Worm (Caenorhabditis elegans) whole organism, young adult: ENCODE results near the gene unc-61.

ENCODE experiments used
- B0019.2 ChIP-seq: fragments of 200-800 bp; sonication (Bioruptor generic); conservative IDR thresholded peaks from 2 replicates; pipeline ENCODE4 v1.3.6; 2022; ENCODE audit warnings: missing genetic modification reagents, missing genetic modification characterization, missing compliant biosample characterization
- B0336.3 ChIP-seq: fragments of 200-800 bp; sonication (Bioruptor generic); IDR thresholded peaks from 2 replicates; pipeline ENCODE4 v1.3.6; 2022; ENCODE audit warnings: missing genetic modification characterization, missing compliant biosample characterization
- C17E4.6 ChIP-seq: fragments of 200-800 bp; sonication (Bioruptor generic); IDR thresholded peaks from 2 replicates; pipeline ENCODE4 v1.3.6; 2022; ENCODE audit warnings: missing genetic modification reagents, missing genetic modification characterization, missing compliant biosample characterization
- F37B4.10 ChIP-seq: fragments of 200-800 bp; sonication (Bioruptor generic); IDR thresholded peaks from 2 replicates; pipeline ENCODE4 v1.3.6; 2022; ENCODE audit warnings: missing genetic modification characterization, missing compliant biosample characterization
- F39B2.1 ChIP-seq: fragments of 200-800 bp; sonication (Bioruptor generic); IDR thresholded peaks from 2 replicates; pipeline ENCODE4 v1.3.6; 2022; ENCODE audit warnings: missing genetic modification reagents, missing genetic modification characterization, missing compliant biosample characterization
- F49E8.2 ChIP-seq: sonication (generic microtip); optimal IDR thresholded peaks from 3 replicates; lab custom pipeline; 2017; ENCODE audit warnings: missing genetic modification characterization, mild to moderate bottlenecking, missing compliant biosample characterization, antibody characterized with exemption, moderate library complexity; ENCODE audit not compliant: insufficient read depth
- F57A8.1 ChIP-seq: fragments of 200-800 bp; sonication (Bioruptor generic); optimal IDR thresholded peaks from 2 replicates; lab custom pipeline; 2018; ENCODE audit warnings: mild to moderate bottlenecking, missing genetic modification characterization, moderate library complexity, missing compliant biosample characterization
- Y67H2A.10 ChIP-seq: fragments of 200-800 bp; sonication (Bioruptor generic); conservative IDR thresholded peaks from 2 replicates; pipeline ENCODE4 v1.3.6; 2022; ENCODE audit warnings: missing genetic modification reagents, missing genetic modification characterization, missing compliant biosample characterization
- Y79H2A.3 ChIP-seq: fragments of 200-800 bp; sonication (Bioruptor generic); conservative IDR thresholded peaks from 2 replicates; pipeline ENCODE4 v1.3.6; 2022; ENCODE audit warnings: missing genetic modification reagents, missing genetic modification characterization, missing compliant biosample characterization
- ZK185.1 ChIP-seq: sonication (generic microtip); optimal IDR thresholded peaks from 2 replicates; lab custom pipeline; 2016; ENCODE audit warnings: mild to moderate bottlenecking, missing genetic modification characterization, missing compliant biosample characterization; ENCODE audit not compliant: poor library complexity, severe bottlenecking
- akir-1 ChIP-seq: fragments of 200-800 bp; sonication (Bioruptor generic); optimal IDR thresholded peaks from 2 replicates; lab custom pipeline; 2018; ENCODE audit warnings: mild to moderate bottlenecking, missing genetic modification characterization, moderate library complexity, missing compliant biosample characterization
- atf-7 ChIP-seq: sonication (generic microtip); optimal IDR thresholded peaks from 2 replicates; lab custom pipeline; 2017; ENCODE audit warnings: mild to moderate bottlenecking, missing genetic modification characterization, missing compliant biosample characterization
- attf-5 ChIP-seq: fragments of 200-800 bp; sonication (Bioruptor generic); optimal IDR thresholded peaks from 2 replicates; lab custom pipeline; 2018; ENCODE audit warnings: mild to moderate bottlenecking, missing genetic modification characterization, missing compliant biosample characterization
- bed-2 ChIP-seq: fragments of 200-800 bp; sonication (Bioruptor generic); IDR thresholded peaks from 2 replicates; pipeline ENCODE4 v1.3.6; 2022; ENCODE audit warnings: missing genetic modification reagents, missing genetic modification characterization, missing compliant biosample characterization
- dpl-1 ChIP-seq: fragments of 150-350 bp; optimal IDR thresholded peaks from 2 replicates; lab custom pipeline; 2014; ENCODE audit warnings: missing biosample characterization, missing genetic modification reagents, missing genetic modification characterization
- efl-1 ChIP-seq: fragments of 150-350 bp; optimal IDR thresholded peaks from 2 replicates; lab custom pipeline; 2014; ENCODE audit warnings: missing biosample characterization, missing genetic modification reagents, missing genetic modification characterization
- egl-44 ChIP-seq: fragments of 200-800 bp; sonication (Bioruptor generic); IDR thresholded peaks from 2 replicates; pipeline ENCODE4 v1.3.6; 2022; ENCODE audit warnings: missing genetic modification reagents, missing genetic modification characterization, missing compliant biosample characterization
- egrh-3 ChIP-seq: fragments of 200-800 bp; sonication (Bioruptor generic); IDR thresholded peaks from 2 replicates; pipeline ENCODE4 v1.3.6; 2022; ENCODE audit warnings: missing genetic modification reagents, missing genetic modification characterization, missing compliant biosample characterization
- fkh-3 ChIP-seq: sonication (generic microtip); optimal IDR thresholded peaks from 2 replicates; lab custom pipeline; 2016; ENCODE audit warnings: mild to moderate bottlenecking, missing genetic modification characterization, missing compliant biosample characterization
- him-1 ChIP-seq: sonication (generic microtip); optimal IDR thresholded peaks from 2 replicates; lab custom pipeline; 2016; ENCODE audit warnings: missing genotype, missing genetic modification reagents, missing genetic modification characterization, missing compliant biosample characterization
- hrde-1 ChIP-seq: sonication (generic microtip); optimal IDR thresholded peaks from 2 replicates; lab custom pipeline; 2016; ENCODE audit warnings: missing genetic modification characterization, mild to moderate bottlenecking, missing compliant biosample characterization, moderate library complexity, missing genotype, missing genetic modification reagents, borderline replicate concordance
- lag-1 ChIP-seq: fragments of 200-800 bp; sonication (Bioruptor generic); IDR thresholded peaks from 2 replicates; pipeline ENCODE4 v1.3.6; 2022; ENCODE audit warnings: missing genetic modification reagents, missing genetic modification characterization, missing compliant biosample characterization
- lin-35 ChIP-seq, 3 experiments: fragments of 150-350 bp in 2 of 3; sonication (generic microtip) in 1 of 3; optimal IDR thresholded peaks; 2 replicates each; lab custom pipeline; 2014 to 2018; ENCODE audit warnings: missing biosample characterization in 3 of 3, missing genetic modification characterization in 3 of 3, missing genetic modification reagents in 3 of 3
- lin-54 ChIP-seq: fragments of 200-800 bp; sonication (Bioruptor generic); optimal IDR thresholded peaks from 2 replicates; lab custom pipeline; 2018; ENCODE audit warnings: mild to moderate bottlenecking, missing genetic modification characterization, missing compliant biosample characterization
- lsl-1 ChIP-seq: fragments of 200-800 bp; sonication (Bioruptor generic); optimal IDR thresholded peaks from 2 replicates; lab custom pipeline; 2018; ENCODE audit warnings: mild to moderate bottlenecking, missing genetic modification characterization, moderate library complexity, missing compliant biosample characterization
- lsy-27 ChIP-seq: sonication (generic microtip); optimal IDR thresholded peaks from 2 replicates; lab custom pipeline; 2017; ENCODE audit warnings: missing genetic modification characterization, mild to moderate bottlenecking, missing compliant biosample characterization, antibody characterized with exemption, missing genotype, borderline replicate concordance; ENCODE audit not compliant: insufficient read depth
- madf-10 ChIP-seq: sonication (generic microtip); optimal IDR thresholded peaks from 2 replicates; lab custom pipeline; 2016; ENCODE audit warnings: mild to moderate bottlenecking, missing genetic modification characterization, missing compliant biosample characterization
- madf-8 ChIP-seq: fragments of 200-800 bp; sonication (Bioruptor generic); conservative IDR thresholded peaks from 2 replicates; pipeline ENCODE4 v1.3.6; 2022; ENCODE audit warnings: missing genetic modification reagents, missing genetic modification characterization, missing compliant biosample characterization
- mcd-1 ChIP-seq: fragments of 200-800 bp; sonication (Bioruptor generic); IDR thresholded peaks from 2 replicates; pipeline ENCODE4 v1.3.6; 2022; ENCODE audit warnings: missing genetic modification reagents, missing genetic modification characterization, missing compliant biosample characterization
- mel-28 ChIP-seq: sonication (generic microtip); optimal IDR thresholded peaks from 2 replicates; lab custom pipeline; 2016; ENCODE audit warnings: borderline replicate concordance, mild to moderate bottlenecking, missing genetic modification characterization, missing compliant biosample characterization
- snpc-3.4 ChIP-seq: sonication (generic microtip); optimal IDR thresholded peaks from 2 replicates; lab custom pipeline; 2017; ENCODE audit warnings: missing genetic modification characterization, mild to moderate bottlenecking, missing compliant biosample characterization, antibody characterized with exemption, moderate library complexity, missing genotype, missing genetic modification reagents
- tbx-9 ChIP-seq: sonication (generic microtip); optimal IDR thresholded peaks from 2 replicates; lab custom pipeline; 2016; ENCODE audit warnings: borderline replicate concordance, missing genetic modification characterization, inconsistent platforms, missing compliant biosample characterization
- xnd-1 ChIP-seq: sonication (generic microtip); optimal IDR thresholded peaks from 2 replicates; lab custom pipeline; 2016; ENCODE audit warnings: missing genotype, missing genetic modification reagents, missing genetic modification characterization, missing compliant biosample characterization
- ztf-25 ChIP-seq: fragments of 200-800 bp; sonication (Bioruptor generic); IDR thresholded peaks from 2 replicates; pipeline ENCODE4 v1.3.6; 2022; ENCODE audit warnings: missing genetic modification reagents, missing genetic modification characterization, missing compliant biosample characterization
- ztf-28 ChIP-seq: fragments of 200-800 bp; sonication (Bioruptor generic); IDR thresholded peaks from 2 replicates; pipeline ENCODE4 v1.3.6; 2022; ENCODE audit warnings: missing genetic modification reagents, missing genetic modification characterization, missing compliant biosample characterization
- ztf-3 ChIP-seq: fragments of 200-800 bp; sonication (Bioruptor generic); optimal IDR thresholded peaks from 2 replicates; lab custom pipeline; 2018; ENCODE audit warnings: mild to moderate bottlenecking, missing genetic modification characterization, missing compliant biosample characterization

Gene unc-61

DNA sequence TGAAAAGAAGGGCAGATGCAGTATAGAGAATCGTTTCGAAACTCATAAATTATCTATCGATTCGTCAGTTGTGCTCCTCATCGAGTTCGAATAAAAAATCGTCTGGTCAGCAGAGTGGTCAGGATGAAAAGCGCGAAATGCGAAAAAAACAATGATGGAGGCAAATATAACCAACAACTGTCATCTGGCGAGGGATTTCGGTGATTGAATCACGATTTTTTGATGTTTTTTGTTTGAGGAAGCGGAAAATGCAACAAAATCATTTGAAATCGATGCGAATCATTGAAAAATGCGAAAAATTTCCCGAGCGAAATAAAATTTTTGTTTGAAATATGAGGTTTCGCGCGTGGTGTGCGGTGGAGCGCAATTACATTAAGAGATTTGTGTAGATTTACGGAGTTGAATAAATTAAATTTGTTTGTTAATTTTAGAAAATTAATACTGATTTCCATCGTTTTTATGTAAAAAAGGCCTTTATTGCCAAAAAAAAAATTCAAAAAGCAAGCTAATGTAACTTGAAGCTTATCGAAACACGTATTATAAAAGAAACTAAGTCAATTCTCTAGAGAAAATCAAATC, at the start of gene unc-61:
Gene unc-61, minus strand, starts transcription at position 51 of the 579 bp plus-strand sequence.
- TF ChIP-seq snpc-3.4 (tag; lab: Kevin White, UChicago), result peak; percentile 5
- TF ChIP-seq F37B4.10 (GFP tag; lab: Robert Waterston, UW), result no peak
- no peak for TF ChIP-seq atf-7 (tag; lab: Kevin White, UChicago)
- TF ChIP-seq mcd-1 (GFP tag; lab: Robert Waterston, UW), result peak; percentile 79
- peak in 1 of 3 experiments; percentile 72 for TF ChIP-seq lin-35 (GFP tag; optimal IDR thresholded peaks at IDR 0.05; lab: Kevin White, UChicago)
- TF ChIP-seq efl-1 (GFP tag; lab: Kevin White, UChicago), result peak; percentile 78
- TF ChIP-seq Y67H2A.10 (GFP tag; lab: Robert Waterston, UW), result no peak
- no peak for TF ChIP-seq him-1 (tag; lab: Kevin White, UChicago)
- peak; percentile 35 for TF ChIP-seq lin-54
- TF ChIP-seq dpl-1, result peak; percentile 41
- peak; percentile 22 for TF ChIP-seq lsl-1 (GFP tag; lab: Kevin White, UChicago)
- TF ChIP-seq, all 124 proteins: peak for 7

DNA sequence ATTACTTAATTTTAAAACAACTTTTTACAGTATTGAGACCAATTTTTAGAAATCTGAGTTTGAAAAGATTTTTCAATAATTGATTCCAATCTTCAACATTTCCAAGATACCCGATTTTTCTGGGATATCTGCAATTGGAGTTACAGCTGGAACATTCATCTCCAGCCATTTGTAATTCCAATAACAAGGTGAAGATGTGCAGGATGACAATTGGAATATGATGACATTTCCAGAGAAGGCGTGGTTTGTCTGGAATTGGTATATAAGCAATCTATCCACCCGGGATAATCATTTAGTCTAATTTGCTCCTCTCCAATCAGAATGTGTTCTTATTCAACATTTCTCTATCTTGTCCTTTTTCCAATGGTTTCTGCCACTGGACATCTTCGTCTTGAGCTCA, 47.1 kb upstream of the unc-61 start, which contains the start of gene Y50E8A.11:
Gene Y50E8A.11, plus strand, starts transcription at position 301 of the 400 bp plus-strand sequence.
- TF ChIP-seq F39B2.1 (GFP tag; lab: Robert Waterston, UW) (no peak), akir-1 (GFP tag; lab: Kevin White, UChicago) (no peak), snpc-3.4 (tag; lab: Kevin White, UChicago) (no peak), tbx-9 (tag; lab: Kevin White, UChicago) (no peak), hrde-1 (tag; lab: Kevin White, UChicago) (no peak), F49E8.2 (tag; lab: Kevin White, UChicago) (no peak), ztf-3 (no peak), mel-28 (tag; lab: Kevin White, UChicago) (no peak), attf-5 (GFP tag; lab: Kevin White, UChicago) (no peak), egl-44 (no peak), lsl-1 (GFP tag; lab: Kevin White, UChicago) (no peak), Y79H2A.3 (no peak), F57A8.1 (no peak), ztf-28 (GFP tag; lab: Robert Waterston, UW) (no peak), lag-1 (no peak), fkh-3 (tag; lab: Kevin White, UChicago) (no peak), B0336.3 (no peak), madf-10 (tag; lab: Kevin White, UChicago) (no peak), egrh-3 (GFP tag; lab: Robert Waterston, UW) (no peak), C17E4.6 (GFP tag; lab: Robert Waterston, UW) (no peak)

DNA sequence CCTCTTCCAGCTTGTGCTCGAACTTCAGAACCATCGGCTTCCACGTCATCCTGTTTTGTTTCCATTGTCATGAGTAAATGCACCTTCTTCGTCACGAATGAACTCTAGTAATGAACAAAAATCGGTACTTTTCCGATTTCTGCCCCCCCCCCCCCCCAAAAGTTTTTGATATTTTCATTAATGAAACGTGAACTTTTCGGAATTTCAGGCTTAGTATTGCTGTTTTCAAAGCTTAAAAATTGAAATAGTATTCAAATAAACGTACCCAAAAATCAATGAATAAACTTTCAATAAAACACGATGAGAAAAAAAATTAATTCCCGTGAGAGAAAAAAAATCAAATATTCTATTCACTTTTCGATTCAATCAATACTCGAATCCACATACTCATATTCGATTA, 45.6 kb upstream of the unc-61 start, which contains the start of the genes scrm-7 and Y50E8A.10:
Gene scrm-7, minus strand, starts transcription at position 101 of the 400 bp plus-strand sequence.
Gene Y50E8A.10, plus strand, starts transcription at position 353 of the 400 bp plus-strand sequence.
- TF ChIP-seq lsy-27 (tag; lab: Kevin White, UChicago), result no peak
- TF ChIP-seq xnd-1 (tag; lab: Kevin White, UChicago), result no peak
- no peak for TF ChIP-seq efl-1 (GFP tag; lab: Kevin White, UChicago)
- no peak for TF ChIP-seq bed-2 (GFP tag; lab: Robert Waterston, UW)
- TF ChIP-seq ztf-25 (GFP tag; lab: Robert Waterston, UW), result no peak
- no peak for TF ChIP-seq ztf-28 (GFP tag; lab: Robert Waterston, UW)
- TF ChIP-seq B0019.2, result no peak
- no peak for TF ChIP-seq madf-8 (GFP tag; lab: Robert Waterston, UW)
- no peak for TF ChIP-seq ZK185.1 (tag; lab: Kevin White, UChicago)
- TF ChIP-seq attf-5 (GFP tag; lab: Kevin White, UChicago), result no peak
